Worm (Caenorhabditis elegans) whole organism, mixed stage, embryonic: Measurements from ENCODE around the gene C14B4.2.

Experiments
- elt-1 ChIP-seq: sonication (generic microtip); optimal IDR thresholded peaks from 2 replicates; lab custom pipeline; 2017; ENCODE audit warnings: missing genetic modification characterization, mild to moderate bottlenecking, missing compliant biosample characterization, antibody characterized with exemption, moderate library complexity, borderline replicate concordance; ENCODE audit not compliant: insufficient read depth
- lsy-2 ChIP-seq: fragments of 150-350 bp; optimal IDR thresholded peaks from 2 replicates; lab custom pipeline; 2014; ENCODE audit warnings: missing biosample characterization, missing genetic modification characterization
- nhr-12 ChIP-seq: fragments of 150-350 bp; optimal IDR thresholded peaks from 2 replicates; lab custom pipeline; 2014; ENCODE audit warnings: missing biosample characterization, missing genetic modification characterization
- nhr-2 ChIP-seq: fragments of 150-350 bp; optimal IDR thresholded peaks from 2 replicates; lab custom pipeline; 2014; ENCODE audit warnings: missing biosample characterization, missing genetic modification characterization
- nhr-237 ChIP-seq: fragments of 150-350 bp; optimal IDR thresholded peaks from 2 replicates; lab custom pipeline; 2014; ENCODE audit warnings: missing biosample characterization, missing genetic modification characterization
- nhr-28 ChIP-seq: fragments of 150-350 bp; optimal IDR thresholded peaks from 2 replicates; lab custom pipeline; 2014; ENCODE audit warnings: missing biosample characterization, missing genetic modification characterization
- snpc-4 ChIP-seq: fragments of 150-350 bp; optimal IDR thresholded peaks from 2 replicates; lab custom pipeline; 2014; ENCODE audit warnings: missing biosample characterization, missing genetic modification characterization

DNA sequence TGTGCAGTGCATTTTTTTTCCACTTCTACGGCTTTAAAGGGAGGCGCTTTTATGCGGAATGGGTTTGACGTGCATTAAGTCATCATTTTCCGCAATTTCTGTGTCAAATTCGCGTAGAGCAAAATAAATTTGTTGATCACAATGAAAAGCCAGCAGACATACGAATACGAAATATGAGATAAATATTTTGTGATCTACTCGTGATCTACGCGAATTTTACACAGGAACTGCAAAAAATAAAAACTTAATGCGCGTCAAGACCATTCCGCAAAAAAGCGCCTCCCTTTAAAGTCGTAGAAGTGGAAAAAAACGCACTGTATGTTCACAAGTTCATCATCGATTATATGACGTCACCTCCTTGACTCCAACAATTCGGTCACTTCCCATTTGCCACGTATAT lies 51.1 kb downstream of the C14B4.2 start, which contains the start of gene C43D7.8:
- TF ChIP-seq elt-1 (tag; lab: Kevin White, UChicago), result no peak
- TF ChIP-seq lsy-2 (tag; lab: Kevin White, UChicago), result no peak
- TF ChIP-seq nhr-28 (tag; lab: Kevin White, UChicago), result no peak
- TF ChIP-seq snpc-4, result no peak
- TF ChIP-seq nhr-2 (tag; lab: Kevin White, UChicago), result no peak
- TF ChIP-seq nhr-237 (tag; lab: Kevin White, UChicago), result no peak
- no peak for TF ChIP-seq nhr-12 (tag; lab: Kevin White, UChicago)
